Fruit fly (Drosophila melanogaster) whole organism, embryonic: Measurements from ENCODE around the gene CG5937.

Source experiments
- Awh ChIP-seq: fragments of 200-800 bp; sonication (Bioruptor generic); IDR thresholded peaks from 2 replicates; pipeline ENCODE4, ENCODE4 v1.3.6; 2022; ENCODE audit warnings: missing biosample characterization, missing genetic modification characterization
- BEAF-32 ChIP-seq: fragments of 200-800 bp; sonication (Bioruptor generic); optimal IDR thresholded peaks from 3 replicates; lab custom pipeline; 2017; ENCODE audit warnings: missing biosample characterization, missing genetic modification characterization, mild to moderate bottlenecking, moderate library complexity, missing genetic modification reagents
- Bteb2 ChIP-seq: fragments of 200-800 bp; sonication (Bioruptor generic); optimal IDR thresholded peaks from 2 replicates; lab custom pipeline; 2016; ENCODE audit warnings: missing biosample characterization, missing genetic modification characterization
- CG10274 ChIP-seq: fragments of 200-800 bp; sonication (Bioruptor generic); optimal IDR thresholded peaks from 3 replicates; lab custom pipeline; 2017; ENCODE audit warnings: missing biosample characterization, mild to moderate bottlenecking, missing genetic modification characterization
- CG12659 ChIP-seq: fragments of 200-800 bp; sonication (Bioruptor generic); optimal IDR thresholded peaks from 3 replicates; lab custom pipeline; 2017; ENCODE audit warnings: mild to moderate bottlenecking, missing biosample characterization, missing genetic modification reagents, missing genetic modification characterization
- CG12744 ChIP-seq: fragments of 200-800 bp; sonication (Bioruptor generic); optimal IDR thresholded peaks from 2 replicates; lab custom pipeline; 2016; ENCODE audit warnings: missing biosample characterization, missing genetic modification characterization
- CG14441 ChIP-seq: fragments of 200-800 bp; sonication (Bioruptor generic); IDR thresholded peaks from 2 replicates; pipeline ENCODE4 v1.3.6; 2022; ENCODE audit warnings: missing biosample characterization, missing genetic modification characterization
- CG15269 ChIP-seq: fragments of 200-800 bp; sonication (Bioruptor generic); optimal IDR thresholded peaks from 2 replicates; lab custom pipeline; 2018; ENCODE audit warnings: missing biosample characterization, mild to moderate bottlenecking, missing genetic modification characterization, moderate library complexity
- CG1602 ChIP-seq: fragments of 200-800 bp; sonication (Bioruptor generic); optimal IDR thresholded peaks from 3 replicates; lab custom pipeline; 2016; ENCODE audit warnings: missing biosample characterization, missing genetic modification characterization
- CG1603 ChIP-seq: fragments of 200-800 bp; sonication (Bioruptor generic); optimal IDR thresholded peaks from 2 replicates; lab custom pipeline; 2019; ENCODE audit warnings: missing biosample characterization, mild to moderate bottlenecking, missing genetic modification characterization, moderate library complexity
- CG17359 ChIP-seq: fragments of 200-800 bp; sonication (Bioruptor generic); optimal IDR thresholded peaks from 3 replicates; lab custom pipeline; 2018; ENCODE audit warnings: missing biosample characterization, mild to moderate bottlenecking, missing genetic modification characterization, moderate library complexity
- CG17802 ChIP-seq: fragments of 200-800 bp; sonication (Bioruptor generic); optimal IDR thresholded peaks from 2 replicates; lab custom pipeline; 2018; ENCODE audit warnings: missing biosample characterization, mild to moderate bottlenecking, missing genetic modification characterization, moderate library complexity
- CG17829 ChIP-seq: fragments of 200-800 bp; optimal IDR thresholded peaks from 2 replicates; lab custom pipeline; 2019; ENCODE audit warnings: missing biosample characterization, mild to moderate bottlenecking, missing genetic modification characterization, moderate library complexity
- CG18619 ChIP-seq: fragments of 200-800 bp; sonication (Bioruptor generic); optimal IDR thresholded peaks from 3 replicates; lab custom pipeline; 2017; ENCODE audit warnings: missing biosample characterization, mild to moderate bottlenecking, missing genetic modification characterization
- CG30020 ChIP-seq: fragments of 200-800 bp; optimal IDR thresholded peaks from 2 replicates; lab custom pipeline; 2019; ENCODE audit warnings: missing biosample characterization, mild to moderate bottlenecking, missing genetic modification characterization, moderate library complexity
- CG31388 ChIP-seq: fragments of 200-800 bp; sonication (Bioruptor generic); optimal IDR thresholded peaks from 2 replicates; lab custom pipeline; 2016; ENCODE audit warnings: missing biosample characterization, missing genetic modification characterization
- CG3838 ChIP-seq: fragments of 200-800 bp; sonication (Bioruptor generic); optimal IDR thresholded peaks from 3 replicates; lab custom pipeline; 2016; ENCODE audit warnings: missing biosample characterization, missing genetic modification characterization
- CG3995 ChIP-seq: fragments of 200-800 bp; sonication (Bioruptor generic); optimal IDR thresholded peaks from 3 replicates; lab custom pipeline; 2016; ENCODE audit warnings: missing biosample characterization, missing genetic modification characterization
- CG4424 ChIP-seq: fragments of 200-800 bp; sonication (Bioruptor generic); optimal IDR thresholded peaks from 3 replicates; lab custom pipeline; 2016; ENCODE audit warnings: missing biosample characterization, missing genetic modification characterization
- CG7357 ChIP-seq: fragments of 200-800 bp; sonication (Bioruptor generic); IDR thresholded peaks from 3 replicates; pipeline ENCODE4 v1.3.6; 2022; ENCODE audit warnings: missing biosample characterization, missing genetic modification characterization
- CG7745 ChIP-seq: fragments of 200-800 bp; sonication (Bioruptor generic); optimal IDR thresholded peaks from 2 replicates; lab custom pipeline; 2018; ENCODE audit warnings: missing biosample characterization, mild to moderate bottlenecking, missing genetic modification characterization, moderate library complexity
- CG8478 ChIP-seq: fragments of >200 bp; optimal IDR thresholded peaks from 2 replicates; lab custom pipeline; 2018
- Dek ChIP-seq: fragments of 200-800 bp; sonication (Bioruptor generic); optimal IDR thresholded peaks from 3 replicates; lab custom pipeline; 2019; ENCODE audit warnings: missing biosample characterization, mild to moderate bottlenecking, missing genetic modification characterization, moderate library complexity
- Dip3 ChIP-seq: fragments of 200-800 bp; sonication (Bioruptor generic); optimal IDR thresholded peaks from 3 replicates; lab custom pipeline; 2016; ENCODE audit warnings: missing biosample characterization, missing genetic modification characterization
- E2f1 ChIP-seq: fragments of 200-800 bp; sonication (Bioruptor generic); IDR thresholded peaks from 2 replicates; pipeline ENCODE4 v1.3.6; 2022; ENCODE audit warnings: missing biosample characterization, missing genetic modification characterization
- Ptx1 ChIP-seq: fragments of 200-800 bp; sonication (Bioruptor generic); IDR thresholded peaks from 2 replicates; pipeline ENCODE4 v1.3.6; 2022; ENCODE audit warnings: missing biosample characterization, missing genetic modification characterization
- Ravus ChIP-seq: fragments of 200-800 bp; sonication (Bioruptor generic); IDR thresholded peaks from 2 replicates; pipeline ENCODE4 v1.3.6; 2022; ENCODE audit warnings: missing biosample characterization, missing genetic modification characterization
- Vsx1 ChIP-seq: fragments of 200-800 bp; sonication (Bioruptor generic); optimal IDR thresholded peaks from 2 replicates; lab custom pipeline; 2017; ENCODE audit warnings: missing biosample characterization, mild to moderate bottlenecking, missing genetic modification characterization, missing genetic modification reagents
- Xbp1 ChIP-seq: fragments of 200-800 bp; sonication (Bioruptor generic); optimal IDR thresholded peaks from 3 replicates; lab custom pipeline; 2016; ENCODE audit warnings: missing biosample characterization, mild to moderate bottlenecking, missing genetic modification characterization
- ac ChIP-seq: fragments of 200-800 bp; sonication (Bioruptor generic); optimal IDR thresholded peaks from 3 replicates; lab custom pipeline; 2017; ENCODE audit warnings: missing biosample characterization, mild to moderate bottlenecking, missing genetic modification characterization
- ase ChIP-seq: fragments of 200-800 bp; sonication (Bioruptor generic); IDR thresholded peaks from 3 replicates; pipeline ENCODE4 v1.3.6; 2022; ENCODE audit warnings: missing biosample characterization, missing genetic modification characterization
- ato ChIP-seq: fragments of 200-800 bp; sonication (Bioruptor generic); IDR thresholded peaks from 2 replicates; pipeline ENCODE4 v1.3.6; 2022; ENCODE audit warnings: missing biosample characterization, missing genetic modification characterization; ENCODE audit not compliant: partially characterized antibody
- dan ChIP-seq: fragments of 200-800 bp; sonication (Bioruptor generic); IDR thresholded peaks from 2 replicates; pipeline ENCODE4 v1.3.6; 2022; ENCODE audit warnings: missing biosample characterization, missing genetic modification characterization
- disco-r ChIP-seq: fragments of 200-800 bp; sonication (Bioruptor generic); optimal IDR thresholded peaks from 2 replicates; lab custom pipeline; 2016; ENCODE audit warnings: missing biosample characterization, missing genetic modification characterization
- ems ChIP-seq: fragments of 200-800 bp; sonication (Bioruptor generic); optimal IDR thresholded peaks from 3 replicates; lab custom pipeline; 2016; ENCODE audit warnings: missing biosample characterization, missing genetic modification characterization
- fd64A ChIP-seq: fragments of 200-800 bp; sonication (Bioruptor generic); optimal IDR thresholded peaks from 3 replicates; lab custom pipeline; 2018; ENCODE audit warnings: missing biosample characterization, mild to moderate bottlenecking, missing genetic modification characterization
- fu2 ChIP-seq: fragments of 200-800 bp; sonication (Bioruptor generic); optimal IDR thresholded peaks from 2 replicates; lab custom pipeline; 2016; ENCODE audit warnings: missing biosample characterization, missing genetic modification characterization
- grau ChIP-seq: fragments of 200-800 bp; optimal IDR thresholded peaks from 3 replicates; lab custom pipeline; 2019; ENCODE audit warnings: missing biosample characterization, mild to moderate bottlenecking, missing genetic modification characterization, moderate library complexity
- gsb-n ChIP-seq: fragments of 200-800 bp; sonication (Bioruptor generic); optimal IDR thresholded peaks from 3 replicates; lab custom pipeline; 2018; ENCODE audit warnings: missing biosample characterization, mild to moderate bottlenecking, missing genetic modification characterization
- h ChIP-seq: fragments of >200 bp; optimal IDR thresholded peaks from 2 replicates; lab custom pipeline; 2017
- ken ChIP-seq: fragments of 200-800 bp; sonication (Bioruptor generic); IDR thresholded peaks from 3 replicates; pipeline ENCODE4 v1.3.6; 2022; ENCODE audit warnings: missing biosample characterization, missing genetic modification characterization
- lab ChIP-seq: fragments of 200-800 bp; sonication (Bioruptor generic); optimal IDR thresholded peaks from 3 replicates; lab custom pipeline; 2017; ENCODE audit warnings: missing biosample characterization, missing genetic modification characterization, mild to moderate bottlenecking, moderate library complexity, missing genetic modification reagents
- lbe ChIP-seq: fragments of 200-800 bp; sonication (Bioruptor generic); optimal IDR thresholded peaks from 2 replicates; lab custom pipeline; 2016; ENCODE audit warnings: missing biosample characterization, mild to moderate bottlenecking, missing genetic modification characterization
- lilli ChIP-seq: fragments of 200-800 bp; sonication (Bioruptor generic); optimal IDR thresholded peaks from 3 replicates; lab custom pipeline; 2016; ENCODE audit warnings: missing biosample characterization, missing genetic modification characterization
- nom ChIP-seq: fragments of 200-800 bp; sonication (Bioruptor generic); optimal IDR thresholded peaks from 2 replicates; lab custom pipeline; 2017; ENCODE audit warnings: missing biosample characterization, missing genetic modification characterization, mild to moderate bottlenecking, moderate library complexity, missing genetic modification reagents
- rib ChIP-seq: fragments of 200-800 bp; sonication (Bioruptor generic); IDR thresholded peaks from 2 replicates; pipeline ENCODE4 v1.3.6; 2022; ENCODE audit warnings: missing biosample characterization, missing genetic modification characterization
- scrt ChIP-seq: fragments of 200-800 bp; sonication (Bioruptor generic); optimal IDR thresholded peaks from 2 replicates; lab custom pipeline; 2018; ENCODE audit warnings: missing biosample characterization, mild to moderate bottlenecking, missing genetic modification characterization, moderate library complexity
- stwl ChIP-seq: fragments of 200-800 bp; sonication (Bioruptor generic); optimal IDR thresholded peaks from 3 replicates; lab custom pipeline; 2018; ENCODE audit warnings: missing biosample characterization, mild to moderate bottlenecking, missing genetic modification characterization, moderate library complexity
- tna ChIP-seq: fragments of 200-800 bp; sonication (Bioruptor generic); IDR thresholded peaks from 2 replicates; pipeline ENCODE4 v1.3.6; 2022; ENCODE audit warnings: missing biosample characterization, missing genetic modification characterization; ENCODE audit not compliant: partially characterized antibody
- ttk ChIP-seq: fragments of 200-800 bp; sonication (Bioruptor generic); IDR thresholded peaks from 2 replicates; pipeline ENCODE4 v2.1.2; 2022; ENCODE audit warnings: missing biosample characterization, missing genetic modification characterization

CG5937 gene

dm6 chrX:6090809-6091667 lies 51.2 kb downstream of the CG5937 start, which contains the start of the genes Nep1 and Mipp2 (continued):
- TF ChIP-seq Xbp1 (no peak), CG15269 (tag; lab: Kevin White, UChicago) (peak; percentile 49), ttk (GFP tag; lab: Robert Waterston, UW) (0 out of 2 replicates have a peak, but pooled peaks have one; percentile 42), Ptx1 (peak; percentile 48), dan (GFP tag; lab: Robert Waterston, UW) (no peak), CG10274 (GFP tag; lab: Kevin White, UChicago) (no peak), CG18619 (no peak), CG30020 (tag; lab: Kevin White, UChicago) (no peak), ase (GFP tag; lab: Robert Waterston, UW) (no peak), disco-r (GFP tag; lab: Kevin White, UChicago) (no peak), CG17359 (peak; percentile 11), nom (GFP tag; lab: Kevin White, UChicago) (no peak), fu2 (no peak), CG14441 (GFP tag; lab: Robert Waterston, UW) (peak; percentile 61), CG1602 (GFP tag; lab: Kevin White, UChicago) (no peak), CG1603 (tag; lab: Kevin White, UChicago) (peak; percentile 36), CG7357 (GFP tag; lab: Robert Waterston, UW) (peak; percentile 32; the same call in 2 of the 3 replicates), BEAF-32 (GFP tag; lab: Kevin White, UChicago) (peak; percentile 28), gsb-n (no peak), lbe (GFP tag; lab: Kevin White, UChicago) (no peak), Dek (tag; lab: Kevin White, UChicago) (peak; percentile 4), grau (tag; lab: Kevin White, UChicago) (peak; percentile 96), Dip3 (GFP tag; lab: Kevin White, UChicago) (no peak), CG3995 (GFP tag; lab: Kevin White, UChicago) (no peak), fd64A (no peak), CG12659 (GFP tag; lab: Kevin White, UChicago) (peak; percentile 42), scrt (GFP tag; lab: Kevin White, UChicago) (peak; percentile 44), h (lab: Kevin White, UChicago) (no peak), tna (0 out of 2 replicates have a peak, but pooled peaks have one; percentile 28), lab (no peak), stwl (tag; lab: Kevin White, UChicago) (no peak), CG3838 (GFP tag; lab: Kevin White, UChicago) (no peak), Awh (no peak), Vsx1 (GFP tag; lab: Kevin White, UChicago) (no peak), E2f1 (GFP tag; lab: Robert Waterston, UW) (peak; percentile 51), CG17829 (tag; lab: Kevin White, UChicago) (no peak), rib (GFP tag; lab: Robert Waterston, UW) (no peak), CG12744 (GFP tag; lab: Kevin White, UChicago) (no peak), lilli (GFP tag; lab: Kevin White, UChicago) (peak; percentile 42), Ravus (GFP tag; lab: Robert Waterston, UW) (no peak), CG8478 (no peak), CG4424 (GFP tag; lab: Kevin White, UChicago) (no peak), CG7745 (no peak), CG17802 (no peak), ken (GFP tag; lab: Robert Waterston, UW) (peak; percentile 58; the same call in 2 of the 3 replicates), Bteb2 (GFP tag; lab: Kevin White, UChicago) (no peak), CG31388 (no peak), ac (GFP tag; lab: Kevin White, UChicago) (no peak), ato (no peak), ems (GFP tag; lab: Kevin White, UChicago) (peak; percentile 1)
